Worm (Caenorhabditis elegans) whole organism, mixed stage, embryonic: ENCODE results near the gene R02D5.3.
A peak's percentile ranks its signal among the peaks of the same experiment; 100 is the strongest.

Source experiments
- M03D4.4 ChIP-seq: sonication (generic microtip); optimal IDR thresholded peaks from 2 replicates; lab custom pipeline; 2017; ENCODE audit warnings: mild to moderate bottlenecking, missing genetic modification characterization, missing compliant biosample characterization
- bed-3 ChIP-seq: fragments of 200-800 bp; sonication (Bioruptor generic); optimal IDR thresholded peaks from 3 replicates; lab custom pipeline; 2018; ENCODE audit warnings: mild to moderate bottlenecking, missing genetic modification characterization, moderate library complexity, missing compliant biosample characterization
- blmp-1 ChIP-seq: fragments of 150-350 bp; optimal IDR thresholded peaks from 2 replicates; lab custom pipeline; 2014; ENCODE audit warnings: missing biosample characterization, missing genetic modification characterization
- ceh-43 ChIP-seq: fragments of 200-800 bp; sonication (Bioruptor generic); optimal IDR thresholded peaks from 2 replicates; lab custom pipeline; 2018; ENCODE audit warnings: mild to moderate bottlenecking, missing genetic modification characterization, moderate library complexity, missing compliant biosample characterization
- ceh-83 ChIP-seq: fragments of 200-800 bp; sonication (Bioruptor generic); optimal IDR thresholded peaks from 2 replicates; lab custom pipeline; 2018; ENCODE audit warnings: mild to moderate bottlenecking, missing genetic modification characterization, missing compliant biosample characterization
- ces-1 ChIP-seq: fragments of 150-350 bp; optimal IDR thresholded peaks from 2 replicates; lab custom pipeline; 2014; ENCODE audit warnings: missing biosample characterization, missing genetic modification reagents, missing genetic modification characterization
- cnd-1 ChIP-seq: fragments of 200-800 bp; sonication (Bioruptor generic); optimal IDR thresholded peaks from 2 replicates; lab custom pipeline; 2018; ENCODE audit warnings: mild to moderate bottlenecking, missing genetic modification characterization, missing compliant biosample characterization
- drap-1 ChIP-seq: fragments of 200-800 bp; sonication (Bioruptor generic); optimal IDR thresholded peaks from 3 replicates; lab custom pipeline; 2018; ENCODE audit warnings: mild to moderate bottlenecking, missing genetic modification characterization, missing compliant biosample characterization
- elt-1 ChIP-seq: sonication (generic microtip); optimal IDR thresholded peaks from 2 replicates; lab custom pipeline; 2017; ENCODE audit warnings: missing genetic modification characterization, mild to moderate bottlenecking, missing compliant biosample characterization, antibody characterized with exemption, moderate library complexity, borderline replicate concordance; ENCODE audit not compliant: insufficient read depth
- elt-3 ChIP-seq: fragments of 150-350 bp; optimal IDR thresholded peaks from 2 replicates; lab custom pipeline; 2014; ENCODE audit warnings: missing biosample characterization, missing genetic modification characterization
- flh-1 ChIP-seq: fragments of 200-800 bp; sonication (Bioruptor generic); optimal IDR thresholded peaks from 2 replicates; lab custom pipeline; 2018; ENCODE audit warnings: mild to moderate bottlenecking, missing genetic modification characterization, moderate library complexity, missing compliant biosample characterization
- ham-2 ChIP-seq: fragments of 200-800 bp; sonication (Bioruptor generic); optimal IDR thresholded peaks from 2 replicates; lab custom pipeline; 2018; ENCODE audit warnings: mild to moderate bottlenecking, missing genetic modification characterization, missing compliant biosample characterization
- hlh-1 ChIP-seq: fragments of 150-350 bp; optimal IDR thresholded peaks from 2 replicates; lab custom pipeline; 2014; ENCODE audit warnings: missing biosample characterization, missing genetic modification reagents, missing genetic modification characterization
- lin-13 ChIP-seq: fragments of 150-350 bp; optimal IDR thresholded peaks from 2 replicates; lab custom pipeline; 2014; ENCODE audit warnings: missing biosample characterization, missing genetic modification characterization
- lin-32 ChIP-seq: fragments of 200-800 bp; sonication (Bioruptor generic); optimal IDR thresholded peaks from 2 replicates; lab custom pipeline; 2018; ENCODE audit warnings: mild to moderate bottlenecking, missing genetic modification characterization, missing compliant biosample characterization
- lsy-2 ChIP-seq: fragments of 150-350 bp; optimal IDR thresholded peaks from 2 replicates; lab custom pipeline; 2014; ENCODE audit warnings: missing biosample characterization, missing genetic modification characterization
- mab-5 ChIP-seq: fragments of 150-350 bp; optimal IDR thresholded peaks from 2 replicates; lab custom pipeline; 2014; ENCODE audit warnings: missing biosample characterization, missing genetic modification characterization
- mep-1 ChIP-seq: fragments of 150-350 bp; optimal IDR thresholded peaks from 2 replicates; lab custom pipeline; 2017; ENCODE audit warnings: missing biosample characterization, missing genetic modification reagents, missing genetic modification characterization, inconsistent platforms
- mls-2 ChIP-seq: sonication (generic microtip); optimal IDR thresholded peaks from 2 replicates; lab custom pipeline; 2016; ENCODE audit warnings: mild to moderate bottlenecking, missing genetic modification characterization, moderate library complexity, missing compliant biosample characterization
- nhr-12 ChIP-seq: fragments of 150-350 bp; optimal IDR thresholded peaks from 2 replicates; lab custom pipeline; 2014; ENCODE audit warnings: missing biosample characterization, missing genetic modification characterization
- nhr-2 ChIP-seq: fragments of 150-350 bp; optimal IDR thresholded peaks from 2 replicates; lab custom pipeline; 2014; ENCODE audit warnings: missing biosample characterization, missing genetic modification characterization
- nhr-237 ChIP-seq: fragments of 150-350 bp; optimal IDR thresholded peaks from 2 replicates; lab custom pipeline; 2014; ENCODE audit warnings: missing biosample characterization, missing genetic modification characterization
- nhr-76 ChIP-seq: sonication (generic microtip); optimal IDR thresholded peaks from 2 replicates; lab custom pipeline; 2017; ENCODE audit warnings: missing biosample characterization, missing genetic modification characterization
- pha-4 ChIP-seq: fragments of 150-350 bp; optimal IDR thresholded peaks from 2 replicates; lab custom pipeline; 2018; ENCODE audit warnings: missing biosample characterization, missing genetic modification reagents, missing genetic modification characterization
- sem-2 ChIP-seq: fragments of 200-800 bp; sonication (Bioruptor generic); optimal IDR thresholded peaks from 2 replicates; lab custom pipeline; 2018; ENCODE audit warnings: mild to moderate bottlenecking, missing genetic modification characterization, missing compliant biosample characterization
- sptf-1 ChIP-seq: sonication (generic microtip); optimal IDR thresholded peaks from 2 replicates; lab custom pipeline; 2017; ENCODE audit warnings: mild to moderate bottlenecking, missing genetic modification characterization, moderate library complexity, missing compliant biosample characterization
- unc-120 ChIP-seq: sonication (generic microtip); optimal IDR thresholded peaks from 2 replicates; lab custom pipeline; 2017; ENCODE audit warnings: missing genetic modification characterization, missing compliant biosample characterization; ENCODE audit not compliant: poor library complexity, severe bottlenecking
- unc-39 ChIP-seq: fragments of 150-350 bp; optimal IDR thresholded peaks from 2 replicates; lab custom pipeline; 2014; ENCODE audit warnings: missing biosample characterization, missing genetic modification characterization
- unc-62 ChIP-seq: fragments of 150-350 bp; optimal IDR thresholded peaks from 2 replicates; lab custom pipeline; 2014; ENCODE audit warnings: missing biosample characterization, missing genetic modification reagents, missing genetic modification characterization
- zip-8 ChIP-seq: fragments of 150-350 bp; optimal IDR thresholded peaks from 2 replicates; lab custom pipeline; 2014; ENCODE audit warnings: missing biosample characterization, missing genetic modification characterization
- ztf-11 ChIP-seq: fragments of 150-350 bp; optimal IDR thresholded peaks from 2 replicates; lab custom pipeline; 2014; ENCODE audit warnings: missing biosample characterization, missing genetic modification characterization

R02D5.3 gene

ce11 chrV:14496446-14496845, 13.5 kb downstream of the R02D5.3 start:
- TF ChIP-seq mab-5 (tag; lab: Kevin White, UChicago) (no peak), pha-4 (tag; lab: Kevin White, UChicago) (no peak), drap-1 (GFP tag; lab: Kevin White, UChicago) (peak; percentile 51), lin-13 (tag; lab: Kevin White, UChicago) (no peak), ces-1 (peak; percentile 86), unc-62 (GFP tag; lab: Kevin White, UChicago) (peak; percentile 27), lsy-2 (no peak), unc-39 (no peak), ham-2 (no peak)
- TF ChIP-seq, all 35 proteins: peak for 3

DNA sequence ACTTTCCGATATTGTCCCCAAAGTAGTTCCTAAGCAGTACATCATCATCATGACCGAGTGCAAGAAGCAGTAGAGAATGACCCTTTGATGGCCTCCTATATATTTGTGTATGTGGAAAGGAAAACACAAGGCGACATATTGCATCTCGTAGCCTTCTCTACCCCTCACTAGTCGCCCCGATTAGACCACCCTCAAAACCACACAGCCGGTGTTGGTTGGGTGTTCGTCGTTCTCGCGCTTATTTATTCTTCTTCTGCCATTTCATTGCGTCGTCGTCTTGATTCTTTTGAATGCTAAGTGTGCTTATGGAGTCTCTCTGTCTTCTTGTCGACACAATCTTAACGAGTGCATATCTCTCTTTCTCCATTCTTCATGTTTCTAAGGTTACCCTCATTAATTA, 15.2 kb downstream of the R02D5.3 start:
- TF ChIP-seq ham-2 (peak; percentile 63), mep-1 (tag; lab: Kevin White, UChicago) (peak; percentile 52), nhr-2 (peak; percentile 84), lin-13 (tag; lab: Kevin White, UChicago) (peak; percentile 51), ces-1 (peak; percentile 8), mls-2 (peak; percentile 50), hlh-1 (tag; lab: Kevin White, UChicago) (no peak), cnd-1 (tag; lab: Kevin White, UChicago) (peak; percentile 22), elt-1 (tag; lab: Kevin White, UChicago) (no peak), sptf-1 (peak; percentile 46), bed-3 (GFP tag; lab: Kevin White, UChicago) (no peak)

ce11 chrV:14499074-14499864, 16.3 kb downstream of the R02D5.3 start:
- TF ChIP-seq drap-1 (GFP tag; lab: Kevin White, UChicago) (peak; percentile 23), ceh-43 (GFP tag; lab: Kevin White, UChicago) (no peak), M03D4.4 (tag; lab: Kevin White, UChicago) (no peak), ham-2 (no peak)

DNA sequence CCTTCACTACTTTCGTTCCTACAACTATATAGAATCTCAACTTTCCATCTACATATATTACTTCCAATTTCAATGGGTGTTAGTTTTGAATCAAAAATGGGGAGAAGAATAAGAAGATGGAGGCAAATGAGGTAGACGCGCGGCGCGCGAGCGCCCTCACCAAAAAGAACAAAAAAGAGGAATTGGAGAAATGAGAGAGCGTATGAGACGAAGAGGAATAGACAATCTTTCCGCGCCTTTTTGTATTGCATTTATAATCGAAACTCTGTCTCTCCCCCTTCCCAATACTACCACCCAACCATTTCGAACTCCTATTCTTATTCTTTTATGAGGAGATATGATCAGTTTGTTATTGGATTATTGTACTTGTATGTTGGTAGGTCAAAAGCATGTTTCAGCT, 17.6 kb downstream of the R02D5.3 start:
- TF ChIP-seq ceh-83 (no peak), ces-1 (peak; percentile 15), sptf-1 (no peak), drap-1 (GFP tag; lab: Kevin White, UChicago) (no peak), mls-2 (no peak)

DNA sequence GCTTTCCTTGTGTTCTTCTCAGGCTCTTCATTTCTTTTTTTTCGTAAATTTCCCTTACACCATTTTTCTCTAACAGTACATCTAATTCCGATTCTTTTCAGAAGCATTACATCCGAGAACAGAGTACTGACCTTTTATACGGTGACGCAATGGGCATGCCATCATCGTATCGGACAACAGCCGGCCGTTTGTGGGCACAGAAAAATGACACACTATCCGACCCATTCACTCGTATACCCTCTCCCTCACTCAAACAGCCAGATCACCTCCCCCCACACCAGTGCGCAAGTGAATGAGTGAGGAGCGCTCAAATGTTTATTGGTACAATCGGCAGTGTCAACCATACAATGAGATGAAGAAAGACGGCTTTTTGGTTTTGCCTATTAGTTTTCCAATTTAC, 18.2 kb downstream of the R02D5.3 start, which contains the start of gene R02D5.24:
TSS of gene R02D5.24 (plus strand) at position 205 of the 400 bp plus-strand sequence.
- peak; percentile 73 for TF ChIP-seq drap-1 (GFP tag; lab: Kevin White, UChicago)
- peak; percentile 10 for TF ChIP-seq hlh-1 (tag; lab: Kevin White, UChicago)
- no peak for TF ChIP-seq M03D4.4 (tag; lab: Kevin White, UChicago)
- TF ChIP-seq ztf-11 (tag; lab: Kevin White, UChicago) = no peak
- TF ChIP-seq ham-2 = no peak
- TF ChIP-seq nhr-12 = no peak
- TF ChIP-seq nhr-2 = peak; percentile 99
- TF ChIP-seq sptf-1 = peak; percentile 32
- no peak for TF ChIP-seq ceh-83
- no peak for TF ChIP-seq elt-3 (tag; lab: Kevin White, UChicago)
- no peak for TF ChIP-seq mls-2
- TF ChIP-seq unc-39 = no peak
- no peak for TF ChIP-seq sem-2
- no peak for TF ChIP-seq lsy-2
- no peak for TF ChIP-seq mab-5 (tag; lab: Kevin White, UChicago)
- peak; percentile 56 for TF ChIP-seq cnd-1 (tag; lab: Kevin White, UChicago)
- no peak for TF ChIP-seq elt-1 (tag; lab: Kevin White, UChicago)
- TF ChIP-seq flh-1 (GFP tag; lab: Kevin White, UChicago) = no peak
- peak; percentile 81 for TF ChIP-seq zip-8 (tag; lab: Kevin White, UChicago)
- TF ChIP-seq bed-3 (GFP tag; lab: Kevin White, UChicago) = no peak
- TF ChIP-seq nhr-237 = no peak
- TF ChIP-seq blmp-1 (tag; lab: Kevin White, UChicago) = no peak
- no peak for TF ChIP-seq ces-1
- no peak for TF ChIP-seq unc-62 (GFP tag; lab: Kevin White, UChicago)
- TF ChIP-seq nhr-76 = no peak
- no peak for TF ChIP-seq lin-32 (GFP tag; lab: Kevin White, UChicago)
- no peak for TF ChIP-seq lin-13 (tag; lab: Kevin White, UChicago)
- no peak for TF ChIP-seq unc-120 (tag; lab: Kevin White, UChicago)
- TF ChIP-seq pha-4 (tag; lab: Kevin White, UChicago) = no peak
- no peak for TF ChIP-seq mep-1 (tag; lab: Kevin White, UChicago)
